Worm (Caenorhabditis elegans): ENCODE results near the gene ykt-6.

ce11 chrIII:7335220-7335619 lies 47.8 kb upstream of the ykt-6 start, which contains the start of gene F56C9.10:
- TF ChIP-seq tlp-1 (tag; optimal IDR thresholded peaks at IDR 0.05) (no peak), zag-1 (tag; optimal IDR thresholded peaks at IDR 0.05) (no peak), skn-1 (tag; optimal IDR thresholded peaks at IDR 0.05) (peak; percentile 86), hlh-4 (tag; optimal IDR thresholded peaks at IDR 0.05) (no peak), lin-14 (GFP tag; optimal IDR thresholded peaks at IDR 0.05) (peak; percentile 97)

Data from whole organism, L1 larva.